Fruit fly (Drosophila melanogaster): ENCODE results near the gene GAPsec.

DNA sequence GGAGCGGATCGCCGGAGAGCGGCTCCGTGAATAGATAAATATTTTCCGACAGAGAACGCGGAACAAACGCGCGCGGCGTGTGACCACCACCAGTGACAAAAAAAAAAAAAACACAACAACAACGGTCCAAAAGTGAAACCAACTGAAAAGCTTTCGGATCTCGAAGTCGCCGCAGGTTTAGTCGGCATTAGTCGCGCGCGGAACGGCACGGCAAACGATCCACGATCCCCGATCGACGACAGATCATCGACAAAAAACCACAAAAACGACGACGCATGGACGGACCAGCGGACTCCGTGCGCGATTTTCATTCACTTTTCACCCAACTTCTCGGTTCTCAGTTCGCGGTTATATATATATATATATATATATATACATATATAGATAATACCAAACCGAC lies 45.2 kb downstream of the GAPsec start:
- TF ChIP-seq CG8478 (optimal IDR thresholded peaks at IDR 0.05) (no peak), CTCF (optimal IDR thresholded peaks at IDR 0.05) (no peak)

Measured in S2 (cell line).